Worm (Caenorhabditis elegans) whole organism, L1 larva: ENCODE measurements around the gene nas-3.

Experiments used
- F16B12.6 ChIP-seq: fragments of 150-350 bp; optimal IDR thresholded peaks from 2 replicates; lab custom pipeline; 2014; ENCODE audit warnings: missing biosample characterization, missing genetic modification characterization
- alr-1 ChIP-seq: fragments of 200-800 bp; sonication (Bioruptor generic); optimal IDR thresholded peaks from 2 replicates; lab custom pipeline; 2018; ENCODE audit warnings: borderline replicate concordance, mild to moderate bottlenecking, missing genetic modification characterization, missing compliant biosample characterization
- ceh-63 ChIP-seq: fragments of 200-800 bp; sonication (Bioruptor generic); optimal IDR thresholded peaks from 2 replicates; lab custom pipeline; 2018; ENCODE audit warnings: mild to moderate bottlenecking, missing genetic modification characterization, missing compliant biosample characterization
- ceh-82 ChIP-seq, 3 experiments: fragments of 150-350 bp in 1 of 3; sonication (generic microtip) in 2 of 3; optimal IDR thresholded peaks; 2 replicates each; lab custom pipeline; 2014 to 2017; ENCODE audit warnings: missing biosample characterization in 3 of 3, missing genetic modification characterization in 3 of 3
- efl-1 ChIP-seq, 4 experiments: fragments of 150-350 bp; optimal IDR thresholded peaks in 3 of 4; peaks in 1 of 4; 1 replicate in 1 of 4; 2 replicates in 3 of 4; lab custom pipeline; 2014; ENCODE audit warnings: missing biosample characterization in 2 of 4, missing genetic modification characterization in 2 of 4, missing genetic modification reagents in 2 of 4
- efl-3 ChIP-seq: fragments of 200-800 bp; sonication (Bioruptor generic); optimal IDR thresholded peaks from 2 replicates; lab custom pipeline; 2018; ENCODE audit warnings: mild to moderate bottlenecking, missing genetic modification characterization, missing compliant biosample characterization
- elt-2 ChIP-seq: sonication (generic microtip); optimal IDR thresholded peaks from 2 replicates; lab custom pipeline; 2016; ENCODE audit warnings: missing genetic modification characterization, mild to moderate bottlenecking, inconsistent platforms, missing compliant biosample characterization, missing genetic modification reagents
- ets-5 ChIP-seq: fragments of 200-800 bp; sonication (Bioruptor generic); IDR thresholded peaks from 2 replicates; pipeline ENCODE4 v1.3.6; 2022; ENCODE audit warnings: missing genetic modification characterization, missing compliant biosample characterization
- fkh-4 ChIP-seq: sonication (generic microtip); optimal IDR thresholded peaks from 2 replicates; lab custom pipeline; 2016; ENCODE audit warnings: missing compliant biosample characterization, missing genetic modification characterization, borderline replicate concordance
- grh-1 ChIP-seq: fragments of 200-800 bp; sonication (Bioruptor generic); IDR thresholded peaks from 2 replicates; pipeline ENCODE4 v1.3.6; 2022; ENCODE audit warnings: missing genetic modification reagents, missing genetic modification characterization, missing compliant biosample characterization
- jun-1 ChIP-seq: fragments of 150-350 bp; optimal IDR thresholded peaks from 2 replicates; lab custom pipeline; 2014; ENCODE audit warnings: missing biosample characterization, missing genetic modification reagents, missing genetic modification characterization
- lin-13 ChIP-seq: fragments of 150-350 bp; optimal IDR thresholded peaks from 2 replicates; lab custom pipeline; 2014; ENCODE audit warnings: missing biosample characterization, missing genetic modification reagents, missing genetic modification characterization
- lin-14 ChIP-seq: fragments of 200-800 bp; sonication (Bioruptor generic); optimal IDR thresholded peaks from 2 replicates; lab custom pipeline; 2018; ENCODE audit warnings: mild to moderate bottlenecking, missing genetic modification characterization, moderate library complexity, missing compliant biosample characterization
- lin-35 ChIP-seq, 2 experiments: fragments of 150-350 bp; optimal IDR thresholded peaks; 2 replicates each; lab custom pipeline; 2014; ENCODE audit warnings: missing biosample characterization in 2 of 2, missing genetic modification characterization in 2 of 2, missing genetic modification reagents in 2 of 2
- nhr-20 ChIP-seq: sonication (generic microtip); optimal IDR thresholded peaks from 2 replicates; lab custom pipeline; 2016; ENCODE audit warnings: mild to moderate bottlenecking, missing genetic modification characterization, missing compliant biosample characterization
- nhr-47 ChIP-seq: sonication (generic microtip); optimal IDR thresholded peaks from 2 replicates; lab custom pipeline; 2016; ENCODE audit warnings: mild to moderate bottlenecking, missing genetic modification characterization, moderate library complexity, missing compliant biosample characterization
- nhr-71 ChIP-seq: sonication (generic microtip); optimal IDR thresholded peaks from 2 replicates; lab custom pipeline; 2016; ENCODE audit warnings: mild to moderate bottlenecking, missing genetic modification characterization, moderate library complexity, missing compliant biosample characterization
- rnt-1 ChIP-seq: sonication (generic microtip); optimal IDR thresholded peaks from 2 replicates; lab custom pipeline; 2016; ENCODE audit warnings: mild to moderate bottlenecking, missing genetic modification characterization, moderate library complexity, missing compliant biosample characterization
- skn-1 ChIP-seq: fragments of 150-350 bp; optimal IDR thresholded peaks from 2 replicates; lab custom pipeline; 2014; ENCODE audit warnings: missing biosample characterization, missing genetic modification characterization
- snu-23 ChIP-seq: sonication (generic microtip); optimal IDR thresholded peaks from 2 replicates; lab custom pipeline; 2016; ENCODE audit warnings: missing genetic modification characterization, missing compliant biosample characterization
- tbx-2 ChIP-seq: sonication (generic microtip); optimal IDR thresholded peaks from 2 replicates; lab custom pipeline; 2016; ENCODE audit warnings: missing genetic modification characterization, missing compliant biosample characterization
- unc-30 ChIP-seq: sonication (generic microtip); optimal IDR thresholded peaks from 2 replicates; lab custom pipeline; 2017; ENCODE audit warnings: missing biosample characterization, missing genetic modification characterization
- unc-98 ChIP-seq: fragments of 200-800 bp; sonication (Bioruptor generic); IDR thresholded peaks from 2 replicates; pipeline ENCODE4 v1.3.6; 2022; ENCODE audit warnings: missing genetic modification characterization, missing compliant biosample characterization
- xbp-1 ChIP-seq: sonication (generic microtip); optimal IDR thresholded peaks from 2 replicates; lab custom pipeline; 2016; ENCODE audit warnings: missing genetic modification characterization, missing compliant biosample characterization

The nas-3 gene

ce11 chrV:9521697-9522096 lies 43.7 kb downstream of the nas-3 start:
- no peak for TF ChIP-seq jun-1 (tag; lab: Kevin White, UChicago)
- TF ChIP-seq nhr-47 (tag; lab: Kevin White, UChicago), result no peak
- TF ChIP-seq efl-1 (optimal IDR thresholded peaks at IDR 0.05; lab: Kevin White, UChicago), result no peak
- TF ChIP-seq efl-1 (GFP tag; optimal IDR thresholded peaks at IDR 0.05 in 1 of 2; lab: Kevin White, UChicago), result peak in 1 of 2 experiments; percentile 52
- TF ChIP-seq, all 84 proteins: peak for 1

- no peak for TF ChIP-seq ets-5
- TF ChIP-seq lin-13, result no peak
- no peak for TF ChIP-seq F16B12.6 (tag; lab: Kevin White, UChicago)
- TF ChIP-seq fkh-4 (tag; lab: Kevin White, UChicago), result no peak
- TF ChIP-seq ceh-63, result no peak
- no peak for TF ChIP-seq unc-30
These were observed 46.1 kb downstream of the nas-3 start, which contains the start of gene C50F4.9 for ce11 chrV:9524099-9524498. Gene C50F4.9, minus strand, starts transcription at chrV:9524199.

ce11 chrV:9526470-9526869 lies 48.5 kb downstream of the nas-3 start, which contains the start of gene C50F4.1:
Gene C50F4.1, plus strand, starts transcription at chrV:9526793.
- TF ChIP-seq nhr-20 (tag; lab: Kevin White, UChicago) (peak; percentile 11), elt-2 (peak; percentile 77), efl-1 (optimal IDR thresholded peaks at IDR 0.05; lab: Kevin White, UChicago) (no peak), efl-1 (GFP tag; optimal IDR thresholded peaks at IDR 0.05 in 1 of 2; lab: Kevin White, UChicago) (peak in 1 of 2 experiments; percentile 41), alr-1 (tag; lab: Kevin White, UChicago) (no peak), lin-35 (GFP tag; optimal IDR thresholded peaks at IDR 0.05; lab: Kevin White, UChicago) (peak in 1 of 2 experiments; percentile 7), lin-14 (GFP tag; lab: Kevin White, UChicago) (no peak)

ce11 chrV:9527337-9527736 lies 49.4 kb downstream of the nas-3 start:
- TF ChIP-seq unc-98 (GFP tag; lab: Robert Waterston, UW) (no peak), skn-1 (tag; lab: Kevin White, UChicago) (no peak), nhr-71 (no peak), grh-1 (no peak), snu-23 (GFP tag; lab: Kevin White, UChicago) (no peak), efl-3 (GFP tag; lab: Kevin White, UChicago) (no peak), xbp-1 (tag; lab: Kevin White, UChicago) (no peak)

ce11 chrV:9527984-9528383 lies 50.0 kb downstream of the nas-3 start:
- TF ChIP-seq tbx-2 (tag; lab: Kevin White, UChicago) (no peak), ceh-82 (tag; optimal IDR thresholded peaks at IDR 0.05; lab: Kevin White, UChicago) (no peak), rnt-1 (tag; lab: Kevin White, UChicago) (no peak)
